Fruit fly (Drosophila melanogaster) whole organism, prepupa: Measurements from ENCODE around the gene sturkopf.

Experiments
- Blimp-1 ChIP-seq: fragments of 200-800 bp; sonication (Bioruptor generic); optimal IDR thresholded peaks from 3 replicates; lab custom pipeline; 2017; ENCODE audit warnings: missing biosample characterization, missing genetic modification characterization, mild to moderate bottlenecking, moderate library complexity, missing genetic modification reagents
- CG10631 ChIP-seq: fragments of 200-800 bp; sonication (Bioruptor generic); optimal IDR thresholded peaks from 2 replicates; lab custom pipeline; 2016; ENCODE audit warnings: missing biosample characterization, missing genetic modification characterization
- CG11294 ChIP-seq: fragments of 200-800 bp; sonication (Bioruptor generic); IDR thresholded peaks from 2 replicates; pipeline ENCODE4 v1.3.6; 2022; ENCODE audit warnings: missing biosample characterization, missing genetic modification characterization
- CG11762 ChIP-seq: fragments of 200-800 bp; sonication (Bioruptor generic); optimal IDR thresholded peaks from 3 replicates; lab custom pipeline; 2016; ENCODE audit warnings: missing biosample characterization, missing genetic modification characterization; ENCODE audit not compliant: insufficient read depth
- CG11902 ChIP-seq: fragments of 200-800 bp; sonication (Bioruptor generic); optimal IDR thresholded peaks from 3 replicates; lab custom pipeline; 2016; ENCODE audit warnings: missing biosample characterization, missing genetic modification characterization
- CG15336 ChIP-seq: fragments of 200-800 bp; sonication (Bioruptor generic); IDR thresholded peaks from 2 replicates; pipeline ENCODE4 v1.3.6; 2022; ENCODE audit warnings: missing biosample characterization, missing genetic modification characterization
- CG16779 ChIP-seq: fragments of 200-800 bp; sonication (Bioruptor generic); optimal IDR thresholded peaks from 3 replicates; lab custom pipeline; 2017; ENCODE audit warnings: missing biosample characterization, mild to moderate bottlenecking, missing genetic modification characterization
- CG3032 ChIP-seq: fragments of 200-800 bp; optimal IDR thresholded peaks from 2 replicates; lab custom pipeline; 2019; ENCODE audit warnings: missing biosample characterization, mild to moderate bottlenecking, missing genetic modification characterization, moderate library complexity
- CG31627 ChIP-seq: fragments of 200-800 bp; sonication (Bioruptor generic); optimal IDR thresholded peaks from 3 replicates; lab custom pipeline; 2016; ENCODE audit warnings: missing biosample characterization, missing genetic modification characterization
- CG32006 ChIP-seq: fragments of 200-800 bp; sonication (Bioruptor generic); optimal IDR thresholded peaks from 3 replicates; lab custom pipeline; 2017; ENCODE audit warnings: missing biosample characterization, mild to moderate bottlenecking, missing genetic modification characterization
- CG4318 ChIP-seq: fragments of 200-800 bp; sonication (Bioruptor generic); optimal IDR thresholded peaks from 3 replicates; lab custom pipeline; 2017; ENCODE audit warnings: missing biosample characterization, mild to moderate bottlenecking, missing genetic modification characterization
- CG6808 ChIP-seq: fragments of 200-800 bp; sonication (Bioruptor generic); optimal IDR thresholded peaks from 3 replicates; lab custom pipeline; 2017; ENCODE audit warnings: missing biosample characterization, missing genetic modification characterization, mild to moderate bottlenecking, moderate library complexity, missing genetic modification reagents
- CG6854 ChIP-seq: fragments of 200-800 bp; sonication (Bioruptor generic); optimal IDR thresholded peaks from 2 replicates; lab custom pipeline; 2017; ENCODE audit warnings: missing biosample characterization, mild to moderate bottlenecking, missing genetic modification characterization
- CG7368 ChIP-seq: fragments of 200-800 bp; sonication (Bioruptor generic); optimal IDR thresholded peaks from 3 replicates; lab custom pipeline; 2016; ENCODE audit warnings: missing biosample characterization, missing genetic modification characterization
- CG8119 ChIP-seq: fragments of 200-800 bp; sonication (Bioruptor generic); IDR thresholded peaks from 3 replicates; pipeline ENCODE4 v1.3.6; 2022; ENCODE audit warnings: missing biosample characterization, missing genetic modification characterization
- CG8319 ChIP-seq: fragments of 200-800 bp; sonication (Bioruptor generic); optimal IDR thresholded peaks from 3 replicates; lab custom pipeline; 2016; ENCODE audit warnings: missing biosample characterization, missing genetic modification characterization
- CG8632 ChIP-seq: fragments of 200-800 bp; sonication (Bioruptor generic); optimal IDR thresholded peaks from 3 replicates; lab custom pipeline; 2016; ENCODE audit warnings: missing biosample characterization, missing genetic modification characterization
- CG9139 ChIP-seq: fragments of 200-800 bp; sonication (Bioruptor generic); optimal IDR thresholded peaks from 3 replicates; lab custom pipeline; 2017; ENCODE audit warnings: missing biosample characterization, mild to moderate bottlenecking, missing genetic modification characterization
- Eip75B ChIP-seq: fragments of 200-800 bp; sonication (Bioruptor generic); optimal IDR thresholded peaks from 3 replicates; lab custom pipeline; 2016; ENCODE audit warnings: missing biosample characterization, missing genetic modification characterization
- Eip78C ChIP-seq: fragments of 200-800 bp; sonication (Bioruptor generic); peaks from one replicate; lab custom pipeline; 2016; ENCODE audit warnings: missing biosample characterization, missing genetic modification characterization
- Eip93F ChIP-seq: fragments of 200-800 bp; sonication (Bioruptor generic); optimal IDR thresholded peaks from 2 replicates; lab custom pipeline; 2016; ENCODE audit warnings: missing biosample characterization, mild to moderate bottlenecking, missing genetic modification characterization
- Ets21C ChIP-seq: fragments of 200-800 bp; sonication (Bioruptor generic); optimal IDR thresholded peaks from 3 replicates; lab custom pipeline; 2016; ENCODE audit warnings: missing biosample characterization, missing genetic modification characterization
- Ets96B ChIP-seq: fragments of 200-800 bp; optimal IDR thresholded peaks from 2 replicates; lab custom pipeline; 2019; ENCODE audit warnings: missing biosample characterization, mild to moderate bottlenecking, missing genetic modification characterization, moderate library complexity
- Hr38 ChIP-seq: sonication (Bioruptor generic); optimal IDR thresholded peaks from 2 replicates; lab custom pipeline; 2016; ENCODE audit warnings: missing biosample characterization, missing genetic modification characterization
- Hr39 ChIP-seq: fragments of 200-800 bp; sonication (Bioruptor generic); optimal IDR thresholded peaks from 2 replicates; lab custom pipeline; 2016; ENCODE audit warnings: missing biosample characterization, missing genetic modification characterization
- Lpt ChIP-seq: fragments of 200-800 bp; sonication (Bioruptor generic); optimal IDR thresholded peaks from 3 replicates; lab custom pipeline; 2016; ENCODE audit warnings: missing biosample characterization, missing genetic modification characterization
- OdsH ChIP-seq: fragments of 200-800 bp; sonication (Bioruptor generic); optimal IDR thresholded peaks from 3 replicates; lab custom pipeline; 2016; ENCODE audit warnings: missing biosample characterization, missing genetic modification characterization
- Smox ChIP-seq: fragments of 200-800 bp; sonication (Bioruptor generic); optimal IDR thresholded peaks from 3 replicates; lab custom pipeline; 2016; ENCODE audit warnings: missing biosample characterization, missing genetic modification characterization
- Sox102F ChIP-seq: fragments of 200-800 bp; sonication (Bioruptor generic); optimal IDR thresholded peaks from 2 replicates; lab custom pipeline; 2016; ENCODE audit warnings: missing biosample characterization, mild to moderate bottlenecking, missing genetic modification characterization
- eg ChIP-seq: fragments of 200-800 bp; sonication (Bioruptor generic); IDR thresholded peaks from 3 replicates; pipeline ENCODE4 v1.3.6; 2022; ENCODE audit warnings: missing biosample characterization, missing genetic modification characterization
- fd59A ChIP-seq: fragments of 200-800 bp; sonication (Bioruptor generic); optimal IDR thresholded peaks from 2 replicates; lab custom pipeline; 2017; ENCODE audit warnings: missing biosample characterization, mild to moderate bottlenecking, missing genetic modification characterization, missing genetic modification reagents
- fd85E ChIP-seq: fragments of 200-800 bp; sonication (Bioruptor generic); optimal IDR thresholded peaks from 3 replicates; lab custom pipeline; 2016; ENCODE audit warnings: missing biosample characterization, missing genetic modification characterization
- lz ChIP-seq: fragments of 200-800 bp; sonication (Bioruptor generic); optimal IDR thresholded peaks from 3 replicates; lab custom pipeline; 2016; ENCODE audit warnings: missing biosample characterization, missing genetic modification characterization
- net ChIP-seq: fragments of 200-800 bp; sonication (Bioruptor generic); optimal IDR thresholded peaks from 3 replicates; lab custom pipeline; 2016; ENCODE audit warnings: missing biosample characterization, missing genetic modification characterization
- pdm3 ChIP-seq: fragments of 200-800 bp; sonication (Bioruptor generic); optimal IDR thresholded peaks from 3 replicates; lab custom pipeline; 2016; ENCODE audit warnings: missing biosample characterization, missing genetic modification characterization
- spab ChIP-seq: fragments of 200-800 bp; sonication (Bioruptor generic); optimal IDR thresholded peaks from 2 replicates; lab custom pipeline; 2017; ENCODE audit warnings: missing biosample characterization, mild to moderate bottlenecking, missing genetic modification characterization, missing genetic modification reagents
- ss ChIP-seq, 2 experiments: fragments of 200-800 bp; sonication (Bioruptor generic); optimal IDR thresholded peaks; 2 replicates in 1 of 2; 3 replicates in 1 of 2; lab custom pipeline; 2017 to 2018; ENCODE audit warnings: mild to moderate bottlenecking in 2 of 2, missing biosample characterization in 2 of 2, missing genetic modification characterization in 2 of 2, moderate library complexity in 1 of 2
- svp ChIP-seq: fragments of 200-800 bp; sonication (Bioruptor generic); peaks from one replicate; lab custom pipeline; 2016; ENCODE audit warnings: missing biosample characterization, missing genetic modification characterization
- topi ChIP-seq: fragments of 200-800 bp; sonication (Bioruptor generic); optimal IDR thresholded peaks from 3 replicates; lab custom pipeline; 2016; ENCODE audit warnings: missing biosample characterization, missing genetic modification characterization
- vri ChIP-seq: fragments of 200-800 bp; sonication (Bioruptor generic); optimal IDR thresholded peaks from 3 replicates; lab custom pipeline; 2016; ENCODE audit warnings: missing biosample characterization, mild to moderate bottlenecking, missing genetic modification characterization

sturkopf gene

dm6 chr3L:1348248-1348647 is 35.1 kb upstream of the sturkopf start (continued):
- TF ChIP-seq CG8119 (GFP tag; lab: Robert Waterston, UW) (peak; percentile 81), CG11902 (GFP tag; lab: Kevin White, UChicago) (peak; percentile 66), Blimp-1 (GFP tag; lab: Kevin White, UChicago) (no peak), CG15336 (peak; percentile 87), CG10631 (peak; percentile 71), CG16779 (no peak), CG31627 (GFP tag; lab: Kevin White, UChicago) (peak; percentile 82), OdsH (peak; percentile 85), CG6854 (GFP tag; lab: Kevin White, UChicago) (peak; percentile 31), CG11762 (peak; percentile 54), CG9139 (GFP tag; lab: Kevin White, UChicago) (no peak), topi (GFP tag; lab: Kevin White, UChicago) (peak; percentile 78), net (GFP tag; lab: Kevin White, UChicago) (no peak), ss (GFP tag; optimal IDR thresholded peaks at IDR 0.05; lab: Kevin White, UChicago) (peak; percentile 83 to 84), CG4318 (GFP tag; lab: Kevin White, UChicago) (no peak), CG7368 (peak; percentile 58), lz (GFP tag; lab: Kevin White, UChicago) (peak; percentile 78), eg (peak; percentile 85), Smox (GFP tag; lab: Kevin White, UChicago) (no peak), Sox102F (no peak), CG3032 (tag; lab: Kevin White, UChicago) (peak; percentile 74), fd59A (GFP tag; lab: Kevin White, UChicago) (peak; percentile 73), fd85E (GFP tag; lab: Kevin White, UChicago) (no peak), CG11294 (GFP tag; lab: Robert Waterston, UW) (peak; percentile 63), pdm3 (peak; percentile 85), Eip93F (peak; percentile 36), Ets21C (GFP tag; lab: Kevin White, UChicago) (peak; percentile 54), vri (peak; percentile 14), CG6808 (GFP tag; lab: Kevin White, UChicago) (peak; percentile 63), Ets96B (tag; lab: Kevin White, UChicago) (peak; percentile 72), CG8632 (GFP tag; lab: Kevin White, UChicago) (peak; percentile 67), spab (GFP tag; lab: Kevin White, UChicago) (peak; percentile 48), svp (GFP tag; lab: Kevin White, UChicago) (peak; percentile 86), CG8319 (GFP tag; lab: Kevin White, UChicago) (peak; percentile 69), Lpt (GFP tag; lab: Kevin White, UChicago) (peak; percentile 73), Hr38 (GFP tag; lab: Kevin White, UChicago) (no peak), CG32006 (peak; percentile 88), Hr39 (GFP tag; lab: Kevin White, UChicago) (peak; percentile 83), Eip75B (GFP tag; lab: Kevin White, UChicago) (peak; percentile 81)

dm6 chr3L:1346956-1347587 is 33.9 kb upstream of the sturkopf start:
- TF ChIP-seq svp (GFP tag; lab: Kevin White, UChicago): peak; percentile 90
- peak; percentile 55 for TF ChIP-seq Eip78C (GFP tag; lab: Kevin White, UChicago)
- TF ChIP-seq lz (GFP tag; lab: Kevin White, UChicago): no peak
- TF ChIP-seq CG10631: no peak
- no peak for TF ChIP-seq Smox (GFP tag; lab: Kevin White, UChicago)
